Fruit fly (Drosophila melanogaster) whole organism, prepupa: Measurements from ENCODE around the gene CG14657.
A peak's percentile ranks its signal among the peaks of the same experiment; 100 is the strongest.

Experiments
- CG10669 ChIP-seq: fragments of 200-800 bp; sonication (Bioruptor generic); optimal IDR thresholded peaks from 3 replicates; lab custom pipeline; 2018; ENCODE audit warnings: missing biosample characterization, mild to moderate bottlenecking, missing genetic modification characterization, moderate library complexity
- CG11294 ChIP-seq: fragments of 200-800 bp; sonication (Bioruptor generic); IDR thresholded peaks from 2 replicates; pipeline ENCODE4 v1.3.6; 2022; ENCODE audit warnings: missing biosample characterization, missing genetic modification characterization
- CG11902 ChIP-seq: fragments of 200-800 bp; sonication (Bioruptor generic); optimal IDR thresholded peaks from 3 replicates; lab custom pipeline; 2016; ENCODE audit warnings: missing biosample characterization, missing genetic modification characterization
- CG15336 ChIP-seq: fragments of 200-800 bp; sonication (Bioruptor generic); IDR thresholded peaks from 2 replicates; pipeline ENCODE4 v1.3.6; 2022; ENCODE audit warnings: missing biosample characterization, missing genetic modification characterization
- CG1621 ChIP-seq: fragments of 200-800 bp; sonication (Bioruptor generic); optimal IDR thresholded peaks from 3 replicates; lab custom pipeline; 2018; ENCODE audit warnings: missing biosample characterization, mild to moderate bottlenecking, missing genetic modification characterization
- CG16779 ChIP-seq: fragments of 200-800 bp; sonication (Bioruptor generic); optimal IDR thresholded peaks from 3 replicates; lab custom pipeline; 2017; ENCODE audit warnings: missing biosample characterization, mild to moderate bottlenecking, missing genetic modification characterization
- CG3032 ChIP-seq: fragments of 200-800 bp; optimal IDR thresholded peaks from 2 replicates; lab custom pipeline; 2019; ENCODE audit warnings: missing biosample characterization, mild to moderate bottlenecking, missing genetic modification characterization, moderate library complexity
- CG31627 ChIP-seq: fragments of 200-800 bp; sonication (Bioruptor generic); optimal IDR thresholded peaks from 3 replicates; lab custom pipeline; 2016; ENCODE audit warnings: missing biosample characterization, missing genetic modification characterization
- CG32006 ChIP-seq: fragments of 200-800 bp; sonication (Bioruptor generic); optimal IDR thresholded peaks from 3 replicates; lab custom pipeline; 2017; ENCODE audit warnings: missing biosample characterization, mild to moderate bottlenecking, missing genetic modification characterization
- CG34406 ChIP-seq: fragments of 200-800 bp; sonication (Bioruptor generic); optimal IDR thresholded peaks from 3 replicates; lab custom pipeline; 2016; ENCODE audit warnings: missing biosample characterization, missing genetic modification characterization
- CG3919 ChIP-seq: fragments of 200-800 bp; sonication (Bioruptor generic); optimal IDR thresholded peaks from 3 replicates; lab custom pipeline; 2016; ENCODE audit warnings: missing biosample characterization, missing genetic modification characterization
- CG4318 ChIP-seq: fragments of 200-800 bp; sonication (Bioruptor generic); optimal IDR thresholded peaks from 3 replicates; lab custom pipeline; 2017; ENCODE audit warnings: missing biosample characterization, mild to moderate bottlenecking, missing genetic modification characterization
- CG6163 ChIP-seq: fragments of 200-800 bp; sonication (Bioruptor generic); IDR thresholded peaks from 3 replicates; pipeline ENCODE4 v1.3.6; 2022; ENCODE audit warnings: missing biosample characterization, missing genetic modification characterization
- CG6276 ChIP-seq: fragments of 200-800 bp; sonication (Bioruptor generic); optimal IDR thresholded peaks from 2 replicates; lab custom pipeline; 2017; ENCODE audit warnings: missing biosample characterization, mild to moderate bottlenecking, missing genetic modification characterization
- CG6792 ChIP-seq: fragments of 200-800 bp; sonication (Bioruptor generic); optimal IDR thresholded peaks from 3 replicates; lab custom pipeline; 2016; ENCODE audit warnings: missing biosample characterization, missing genetic modification characterization
- CG6808 ChIP-seq: fragments of 200-800 bp; sonication (Bioruptor generic); optimal IDR thresholded peaks from 3 replicates; lab custom pipeline; 2017; ENCODE audit warnings: missing biosample characterization, missing genetic modification characterization, mild to moderate bottlenecking, moderate library complexity, missing genetic modification reagents
- CG6854 ChIP-seq: fragments of 200-800 bp; sonication (Bioruptor generic); optimal IDR thresholded peaks from 2 replicates; lab custom pipeline; 2017; ENCODE audit warnings: missing biosample characterization, mild to moderate bottlenecking, missing genetic modification characterization
- CG7368 ChIP-seq: fragments of 200-800 bp; sonication (Bioruptor generic); optimal IDR thresholded peaks from 3 replicates; lab custom pipeline; 2016; ENCODE audit warnings: missing biosample characterization, missing genetic modification characterization
- CG8119 ChIP-seq: fragments of 200-800 bp; sonication (Bioruptor generic); IDR thresholded peaks from 3 replicates; pipeline ENCODE4 v1.3.6; 2022; ENCODE audit warnings: missing biosample characterization, missing genetic modification characterization
- CG8319 ChIP-seq: fragments of 200-800 bp; sonication (Bioruptor generic); optimal IDR thresholded peaks from 3 replicates; lab custom pipeline; 2016; ENCODE audit warnings: missing biosample characterization, missing genetic modification characterization
- CG9139 ChIP-seq: fragments of 200-800 bp; sonication (Bioruptor generic); optimal IDR thresholded peaks from 3 replicates; lab custom pipeline; 2017; ENCODE audit warnings: missing biosample characterization, mild to moderate bottlenecking, missing genetic modification characterization
- Eip75B ChIP-seq: fragments of 200-800 bp; sonication (Bioruptor generic); optimal IDR thresholded peaks from 3 replicates; lab custom pipeline; 2016; ENCODE audit warnings: missing biosample characterization, missing genetic modification characterization
- Eip78C ChIP-seq: fragments of 200-800 bp; sonication (Bioruptor generic); peaks from one replicate; lab custom pipeline; 2016; ENCODE audit warnings: missing biosample characterization, missing genetic modification characterization
- Eip93F ChIP-seq: fragments of 200-800 bp; sonication (Bioruptor generic); optimal IDR thresholded peaks from 2 replicates; lab custom pipeline; 2016; ENCODE audit warnings: missing biosample characterization, mild to moderate bottlenecking, missing genetic modification characterization
- Ets96B ChIP-seq: fragments of 200-800 bp; optimal IDR thresholded peaks from 2 replicates; lab custom pipeline; 2019; ENCODE audit warnings: missing biosample characterization, mild to moderate bottlenecking, missing genetic modification characterization, moderate library complexity
- Gug ChIP-seq: fragments of 200-800 bp; sonication (Bioruptor generic); IDR thresholded peaks from 2 replicates; pipeline ENCODE4 v1.3.6; 2022; ENCODE audit warnings: missing biosample characterization, missing genetic modification characterization
- Hr38 ChIP-seq: sonication (Bioruptor generic); optimal IDR thresholded peaks from 2 replicates; lab custom pipeline; 2016; ENCODE audit warnings: missing biosample characterization, missing genetic modification characterization
- Hr4 ChIP-seq: fragments of 200-800 bp; sonication (Bioruptor generic); optimal IDR thresholded peaks from 3 replicates; lab custom pipeline; 2016; ENCODE audit warnings: missing biosample characterization, missing genetic modification characterization
- Lpt ChIP-seq: fragments of 200-800 bp; sonication (Bioruptor generic); optimal IDR thresholded peaks from 3 replicates; lab custom pipeline; 2016; ENCODE audit warnings: missing biosample characterization, missing genetic modification characterization
- Met ChIP-seq: fragments of 200-800 bp; sonication (Bioruptor generic); optimal IDR thresholded peaks from 3 replicates; lab custom pipeline; 2016; ENCODE audit warnings: missing biosample characterization, missing genetic modification characterization
- OdsH ChIP-seq: fragments of 200-800 bp; sonication (Bioruptor generic); optimal IDR thresholded peaks from 3 replicates; lab custom pipeline; 2016; ENCODE audit warnings: missing biosample characterization, missing genetic modification characterization
- Smox ChIP-seq: fragments of 200-800 bp; sonication (Bioruptor generic); optimal IDR thresholded peaks from 3 replicates; lab custom pipeline; 2016; ENCODE audit warnings: missing biosample characterization, missing genetic modification characterization
- Sox102F ChIP-seq: fragments of 200-800 bp; sonication (Bioruptor generic); optimal IDR thresholded peaks from 2 replicates; lab custom pipeline; 2016; ENCODE audit warnings: missing biosample characterization, mild to moderate bottlenecking, missing genetic modification characterization
- Sox14 ChIP-seq: fragments of 200-800 bp; sonication (Bioruptor generic); optimal IDR thresholded peaks from 3 replicates; lab custom pipeline; 2016; ENCODE audit warnings: missing biosample characterization, missing genetic modification characterization
- Sox15 ChIP-seq: fragments of 200-800 bp; sonication (Bioruptor generic); optimal IDR thresholded peaks from 3 replicates; lab custom pipeline; 2016; ENCODE audit warnings: missing biosample characterization, missing genetic modification characterization
- achi ChIP-seq: fragments of 200-800 bp; sonication (Bioruptor generic); optimal IDR thresholded peaks from 3 replicates; lab custom pipeline; 2016; ENCODE audit warnings: missing biosample characterization, missing genetic modification characterization
- acj6 ChIP-seq: fragments of 200-800 bp; sonication (Bioruptor generic); optimal IDR thresholded peaks from 3 replicates; lab custom pipeline; 2016; ENCODE audit warnings: missing biosample characterization, missing genetic modification characterization
- cyc ChIP-seq: fragments of 200-800 bp; sonication (Bioruptor generic); optimal IDR thresholded peaks from 3 replicates; lab custom pipeline; 2016; ENCODE audit warnings: missing biosample characterization, missing genetic modification characterization
- dac ChIP-seq: fragments of 200-800 bp; sonication (Bioruptor generic); optimal IDR thresholded peaks from 2 replicates; lab custom pipeline; 2017; ENCODE audit warnings: missing biosample characterization, mild to moderate bottlenecking, missing genetic modification characterization
- dsx ChIP-seq: fragments of 200-800 bp; optimal IDR thresholded peaks from 3 replicates; lab custom pipeline; 2019; ENCODE audit warnings: missing biosample characterization, mild to moderate bottlenecking, missing genetic modification characterization, moderate library complexity; ENCODE audit not compliant: poor library complexity, severe bottlenecking
- eg ChIP-seq: fragments of 200-800 bp; sonication (Bioruptor generic); IDR thresholded peaks from 3 replicates; pipeline ENCODE4 v1.3.6; 2022; ENCODE audit warnings: missing biosample characterization, missing genetic modification characterization
- esn ChIP-seq: fragments of 200-800 bp; sonication (Bioruptor generic); optimal IDR thresholded peaks from 2 replicates; lab custom pipeline; 2016; ENCODE audit warnings: missing biosample characterization, mild to moderate bottlenecking, missing genetic modification characterization, moderate library complexity
- fd59A ChIP-seq: fragments of 200-800 bp; sonication (Bioruptor generic); optimal IDR thresholded peaks from 2 replicates; lab custom pipeline; 2017; ENCODE audit warnings: missing biosample characterization, mild to moderate bottlenecking, missing genetic modification characterization, missing genetic modification reagents
- lz ChIP-seq: fragments of 200-800 bp; sonication (Bioruptor generic); optimal IDR thresholded peaks from 3 replicates; lab custom pipeline; 2016; ENCODE audit warnings: missing biosample characterization, missing genetic modification characterization
- net ChIP-seq: fragments of 200-800 bp; sonication (Bioruptor generic); optimal IDR thresholded peaks from 3 replicates; lab custom pipeline; 2016; ENCODE audit warnings: missing biosample characterization, missing genetic modification characterization
- pdm3 ChIP-seq: fragments of 200-800 bp; sonication (Bioruptor generic); optimal IDR thresholded peaks from 3 replicates; lab custom pipeline; 2016; ENCODE audit warnings: missing biosample characterization, missing genetic modification characterization
- spab ChIP-seq: fragments of 200-800 bp; sonication (Bioruptor generic); optimal IDR thresholded peaks from 2 replicates; lab custom pipeline; 2017; ENCODE audit warnings: missing biosample characterization, mild to moderate bottlenecking, missing genetic modification characterization, missing genetic modification reagents
- ss ChIP-seq, 2 experiments: fragments of 200-800 bp; sonication (Bioruptor generic); optimal IDR thresholded peaks; 2 replicates in 1 of 2; 3 replicates in 1 of 2; lab custom pipeline; 2017 to 2018; ENCODE audit warnings: mild to moderate bottlenecking in 2 of 2, missing biosample characterization in 2 of 2, missing genetic modification characterization in 2 of 2, moderate library complexity in 1 of 2
- svp ChIP-seq: fragments of 200-800 bp; sonication (Bioruptor generic); peaks from one replicate; lab custom pipeline; 2016; ENCODE audit warnings: missing biosample characterization, missing genetic modification characterization
- topi ChIP-seq: fragments of 200-800 bp; sonication (Bioruptor generic); optimal IDR thresholded peaks from 3 replicates; lab custom pipeline; 2016; ENCODE audit warnings: missing biosample characterization, missing genetic modification characterization
- vri ChIP-seq: fragments of 200-800 bp; sonication (Bioruptor generic); optimal IDR thresholded peaks from 3 replicates; lab custom pipeline; 2016; ENCODE audit warnings: missing biosample characterization, mild to moderate bottlenecking, missing genetic modification characterization

Gene CG14657

dm6 chr3R:4809944-4810653 lies 11.1 kb downstream of the CG14657 start:
- no peak for TF ChIP-seq cyc (GFP tag; lab: Kevin White, UChicago)
- TF ChIP-seq Sox15 (GFP tag; lab: Kevin White, UChicago), result no peak
- no peak for TF ChIP-seq eg (GFP tag; lab: Robert Waterston, UW)
- peak; percentile 65 for TF ChIP-seq vri (GFP tag; lab: Kevin White, UChicago)
- TF ChIP-seq acj6, result no peak
- peak; percentile 1 for TF ChIP-seq spab
- peak; percentile 56 for TF ChIP-seq CG6808 (GFP tag; lab: Kevin White, UChicago)
- TF ChIP-seq CG3919 (GFP tag; lab: Kevin White, UChicago), result peak; percentile 30
- TF ChIP-seq pdm3 (GFP tag; lab: Kevin White, UChicago), result no peak
- peak; percentile 22 for TF ChIP-seq esn (GFP tag; lab: Kevin White, UChicago)
- peak; percentile 64 for TF ChIP-seq Eip75B (GFP tag; lab: Kevin White, UChicago)
- peak; percentile 94 for TF ChIP-seq Sox14
- no peak for TF ChIP-seq CG31627 (GFP tag; lab: Kevin White, UChicago)
- TF ChIP-seq Hr38 (GFP tag; lab: Kevin White, UChicago), result no peak
- peak; percentile 32 for TF ChIP-seq CG3032 (tag; lab: Kevin White, UChicago)
- TF ChIP-seq Ets96B (tag; lab: Kevin White, UChicago), result peak; percentile 4
- TF ChIP-seq dac (GFP tag; lab: Kevin White, UChicago), result no peak
- TF ChIP-seq CG15336 (GFP tag; lab: Robert Waterston, UW), result peak; percentile 21; the same call in 1 of the 2 replicates
- peak; percentile 35 for TF ChIP-seq CG9139 (GFP tag; lab: Kevin White, UChicago)
- peak; percentile 47 for TF ChIP-seq svp
- TF ChIP-seq CG6163, result peak; percentile 77
- TF ChIP-seq CG7368 (GFP tag; lab: Kevin White, UChicago), result peak; percentile 10
- peak; percentile 70 for TF ChIP-seq Sox102F (GFP tag; lab: Kevin White, UChicago)
- no peak for TF ChIP-seq CG11294 (GFP tag; lab: Robert Waterston, UW)
- TF ChIP-seq CG6792 (GFP tag; lab: Kevin White, UChicago), result peak; percentile 19
- TF ChIP-seq CG11902 (GFP tag; lab: Kevin White, UChicago), result no peak
- TF ChIP-seq Eip93F (GFP tag; lab: Kevin White, UChicago), result peak; percentile 84
- TF ChIP-seq Smox (GFP tag; lab: Kevin White, UChicago), result no peak
- peak; percentile 42 for TF ChIP-seq CG1621 (tag; lab: Kevin White, UChicago)
- no peak for TF ChIP-seq achi (GFP tag; lab: Kevin White, UChicago)
- peak; percentile 74 to 80 for TF ChIP-seq ss (GFP tag; optimal IDR thresholded peaks at IDR 0.05; lab: Kevin White, UChicago)
- TF ChIP-seq CG8119, result no peak
- no peak for TF ChIP-seq fd59A (GFP tag; lab: Kevin White, UChicago)
- TF ChIP-seq Gug (GFP tag; lab: Robert Waterston, UW), result no peak
- TF ChIP-seq net, result peak; percentile 9
- peak; percentile 74 for TF ChIP-seq Eip78C (GFP tag; lab: Kevin White, UChicago)
- no peak for TF ChIP-seq OdsH (GFP tag; lab: Kevin White, UChicago)
- TF ChIP-seq lz (GFP tag; lab: Kevin White, UChicago), result peak; percentile 12
- no peak for TF ChIP-seq CG8319
- TF ChIP-seq CG6276, result no peak
- no peak for TF ChIP-seq CG4318 (GFP tag; lab: Kevin White, UChicago)
- TF ChIP-seq CG34406, result no peak
- peak; percentile 49 for TF ChIP-seq topi
- peak; percentile 68 for TF ChIP-seq CG6854
- peak; percentile 90 for TF ChIP-seq dsx (GFP tag; lab: Kevin White, UChicago)
- no peak for TF ChIP-seq CG32006 (GFP tag; lab: Kevin White, UChicago)
- TF ChIP-seq CG10669 (GFP tag; lab: Kevin White, UChicago), result no peak
- TF ChIP-seq Hr4 (GFP tag; lab: Kevin White, UChicago), result no peak
- peak; percentile 15 for TF ChIP-seq Met (GFP tag; lab: Kevin White, UChicago)
- peak; percentile 31 for TF ChIP-seq Lpt (GFP tag; lab: Kevin White, UChicago)
- TF ChIP-seq CG16779 (tag; lab: Kevin White, UChicago), result peak; percentile 1
